Fruit fly (Drosophila melanogaster) Kc167 (cell line): ENCODE data around the gene CG6481.

ENCODE experiments used
- h ChIP-seq: fragments of >200 bp; optimal IDR thresholded peaks from 3 replicates; lab custom pipeline; 2018; ENCODE audit warnings: missing external identifiers
- psq ChIP-seq: fragments of >200 bp; optimal IDR thresholded peaks from 2 replicates; lab custom pipeline; 2017; ENCODE audit warnings: missing external identifiers

DNA sequence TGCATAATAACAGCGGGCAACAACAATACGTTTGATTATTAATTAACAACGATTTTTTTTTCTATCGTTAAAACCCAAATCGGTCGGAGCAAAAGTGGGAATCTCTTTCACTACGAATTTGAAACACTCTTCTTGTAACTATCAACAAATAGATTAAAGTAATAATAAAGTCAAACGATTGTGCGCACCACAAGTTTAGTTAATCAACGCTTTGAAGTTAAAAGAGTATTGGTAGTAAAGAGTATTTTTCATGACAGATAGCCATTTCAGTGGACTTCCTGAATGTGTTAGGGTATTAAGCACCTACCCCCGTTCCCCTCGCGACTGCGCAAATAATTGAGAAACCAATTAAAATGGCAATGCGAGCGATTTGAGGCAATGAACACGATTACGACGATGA, 24.5 kb upstream of the CG6481 start:
- TF ChIP-seq psq (lab: Kevin White, UChicago) (no peak), h (lab: Kevin White, UChicago) (no peak)
